Fruit fly (Drosophila melanogaster) whole organism, wandering third instar larva: ENCODE data around the gene Alh.

ENCODE experiments used
- CG32264 ChIP-seq: fragments of 200-800 bp; sonication (Bioruptor generic); optimal IDR thresholded peaks from 2 replicates; lab custom pipeline; 2016; ENCODE audit warnings: missing biosample characterization, missing genetic modification characterization
- CG9705 ChIP-seq: fragments of 200-800 bp; sonication (Bioruptor generic); optimal IDR thresholded peaks from 2 replicates; lab custom pipeline; 2018; ENCODE audit warnings: missing biosample characterization, mild to moderate bottlenecking, missing genetic modification characterization
- CrebA ChIP-seq: fragments of 200-800 bp; sonication (Bioruptor generic); optimal IDR thresholded peaks from 2 replicates; lab custom pipeline; 2016; ENCODE audit warnings: missing biosample characterization, mild to moderate bottlenecking, missing genetic modification characterization, borderline replicate concordance
- Dfd ChIP-seq: fragments of >200 bp; optimal IDR thresholded peaks from 2 replicates; lab custom pipeline; 2017; ENCODE audit warnings: missing biosample characterization, missing genetic modification characterization
- Dif ChIP-seq: fragments of 200-275, 200-300 bp; sonication (Bioruptor generic); optimal IDR thresholded peaks from 2 replicates; lab custom pipeline; 2018; ENCODE audit warnings: missing biosample characterization, missing genetic modification characterization; ENCODE audit not compliant: partially characterized antibody
- HLH106 ChIP-seq: fragments of 200-800 bp; optimal IDR thresholded peaks from 3 replicates; lab custom pipeline; 2019; ENCODE audit warnings: missing biosample characterization, mild to moderate bottlenecking, missing genetic modification characterization, moderate library complexity
- Hnf4 ChIP-seq: fragments of 200-800 bp; sonication (Bioruptor generic); optimal IDR thresholded peaks from 2 replicates; lab custom pipeline; 2016; ENCODE audit warnings: missing biosample characterization, mild to moderate bottlenecking, missing genetic modification characterization
- Hr78 ChIP-seq: fragments of >200 bp; optimal IDR thresholded peaks from 2 replicates; lab custom pipeline; 2017; ENCODE audit warnings: missing biosample characterization, missing genetic modification characterization
- Hr83 ChIP-seq: fragments of 200-300 bp; sonication (Bioruptor generic); optimal IDR thresholded peaks from 2 replicates; lab custom pipeline; 2016; ENCODE audit warnings: missing biosample characterization, mild to moderate bottlenecking, missing genetic modification characterization, moderate library complexity; ENCODE audit not compliant: poor library complexity, severe bottlenecking
- Jra ChIP-seq: sonication (Bioruptor generic); optimal IDR thresholded peaks from 2 replicates; lab custom pipeline; 2016; ENCODE audit warnings: missing biosample characterization, missing genetic modification characterization
- Mio ChIP-seq: sonication (Bioruptor generic); optimal IDR thresholded peaks from 2 replicates; lab custom pipeline; 2016; ENCODE audit warnings: missing biosample characterization, missing genetic modification characterization
- Myc ChIP-seq: fragments of >200 bp; optimal IDR thresholded peaks from 2 replicates; lab custom pipeline; 2017
- N ChIP-seq: fragments of >200 bp; optimal IDR thresholded peaks from 2 replicates; lab custom pipeline; 2018; ENCODE audit warnings: missing biosample characterization, missing external identifiers, missing genetic modification characterization
- OdsH ChIP-seq: fragments of 200-800 bp; sonication (Bioruptor generic); optimal IDR thresholded peaks from 2 replicates; lab custom pipeline; 2016; ENCODE audit warnings: missing biosample characterization, mild to moderate bottlenecking, missing genetic modification characterization
- Rel ChIP-seq, 2 experiments: fragments of 200-800 bp; sonication (Bioruptor generic) in 1 of 2; optimal IDR thresholded peaks; 2 replicates in 1 of 2; 3 replicates in 1 of 2; lab custom pipeline; 2016 to 2019; ENCODE audit warnings: mild to moderate bottlenecking in 2 of 2, missing biosample characterization in 2 of 2, missing genetic modification characterization in 2 of 2, moderate library complexity in 1 of 2
- Sp1 ChIP-seq: fragments of 200-800 bp; sonication (Bioruptor generic); optimal IDR thresholded peaks from 3 replicates; lab custom pipeline; 2019; ENCODE audit warnings: missing biosample characterization, mild to moderate bottlenecking, missing genetic modification characterization, moderate library complexity
- Vsx2 ChIP-seq: fragments of 200-300, 225-300 bp; sonication (Bioruptor generic); optimal IDR thresholded peaks from 2 replicates; lab custom pipeline; 2018; ENCODE audit warnings: missing biosample characterization, missing genetic modification characterization; ENCODE audit not compliant: partially characterized antibody
- br ChIP-seq: fragments of 200-800 bp; sonication (Bioruptor generic); optimal IDR thresholded peaks from 2 replicates; lab custom pipeline; 2016; ENCODE audit warnings: missing biosample characterization, missing genetic modification characterization
- dl ChIP-seq, 2 experiments: fragments of 175-275, 200-275 bp in 1 of 2; fragments of 200-275 bp in 1 of 2; sonication (Bioruptor generic); optimal IDR thresholded peaks; lab custom pipeline; 2018; ENCODE audit warnings: mild to moderate bottlenecking in 2 of 2, missing biosample characterization in 2 of 2, missing genetic modification characterization in 2 of 2, moderate library complexity in 2 of 2; ENCODE audit not compliant: partially characterized antibody in 2 of 2, insufficient read depth in 1 of 2
- dmrt93B ChIP-seq: fragments of 200-800 bp; sonication (Bioruptor generic); optimal IDR thresholded peaks from 2 replicates; lab custom pipeline; 2018; ENCODE audit warnings: missing biosample characterization, mild to moderate bottlenecking, missing genetic modification characterization
- dsf ChIP-seq: sonication (Bioruptor generic); optimal IDR thresholded peaks from 2 replicates; lab custom pipeline; 2016; ENCODE audit warnings: missing biosample characterization, missing genetic modification characterization, borderline replicate concordance
- ey ChIP-seq: fragments of 200-800 bp; sonication (Bioruptor generic); optimal IDR thresholded peaks from 2 replicates; lab custom pipeline; 2016; ENCODE audit warnings: missing biosample characterization, missing genetic modification characterization
- foxo ChIP-seq, 2 experiments: fragments of 200-800 bp; sonication (Bioruptor generic); optimal IDR thresholded peaks; 2 replicates in 1 of 2; 3 replicates in 1 of 2; lab custom pipeline; 2016 to 2017; ENCODE audit warnings: missing biosample characterization in 2 of 2, missing genetic modification characterization in 2 of 2
- fru ChIP-seq: fragments of 200-800 bp; sonication (Bioruptor generic); optimal IDR thresholded peaks from 3 replicates; lab custom pipeline; 2016; ENCODE audit warnings: missing biosample characterization, mild to moderate bottlenecking, missing genetic modification characterization
- h ChIP-seq: fragments of 200-800 bp; sonication (Bioruptor generic); optimal IDR thresholded peaks from 3 replicates; lab custom pipeline; 2016; ENCODE audit warnings: missing biosample characterization, mild to moderate bottlenecking, missing genetic modification characterization
- lola ChIP-seq: fragments of >200 bp; optimal IDR thresholded peaks from 2 replicates; lab custom pipeline; 2017; ENCODE audit warnings: missing biosample characterization, missing genetic modification characterization
- pan ChIP-seq: fragments of >200 bp; optimal IDR thresholded peaks from 2 replicates; lab custom pipeline; 2017
- psq ChIP-seq: fragments of 200-800 bp; sonication (Bioruptor generic); optimal IDR thresholded peaks from 3 replicates; lab custom pipeline; 2017; ENCODE audit warnings: missing biosample characterization, mild to moderate bottlenecking, missing genetic modification characterization, moderate library complexity
- rgr ChIP-seq: fragments of 200-800 bp; sonication (Bioruptor generic); optimal IDR thresholded peaks from 3 replicates; lab custom pipeline; 2016; ENCODE audit warnings: missing biosample characterization, mild to moderate bottlenecking, missing genetic modification characterization
- sage ChIP-seq: fragments of 200-800 bp; sonication (Bioruptor generic); optimal IDR thresholded peaks from 2 replicates; lab custom pipeline; 2016; ENCODE audit warnings: missing biosample characterization, mild to moderate bottlenecking, missing genetic modification characterization
- sv ChIP-seq: fragments of 200-800 bp; sonication (Bioruptor generic); optimal IDR thresholded peaks from 3 replicates; lab custom pipeline; 2016; ENCODE audit warnings: missing biosample characterization, missing genetic modification characterization
- usp ChIP-seq: fragments of >200 bp; optimal IDR thresholded peaks from 2 replicates; lab custom pipeline; 2017; ENCODE audit warnings: missing biosample characterization, missing genetic modification characterization

Gene Alh

dm6 chr3R:7123699-7124098 is 286 bp downstream of the Alh start:
- TF ChIP-seq dl (GFP tag; optimal IDR thresholded peaks at IDR 0.05; lab: Kevin White, UChicago; ENCODE audit: insufficient read depth in 1 of 2, partially characterized antibody in 2 of 2) (peak in 1 of 2 experiments; percentile 39), CG9705 (no peak), Vsx2 (no peak), Hnf4 (GFP tag; lab: Kevin White, UChicago) (no peak), Myc (no peak), CrebA (no peak), foxo (GFP tag; optimal IDR thresholded peaks at IDR 0.05; lab: Kevin White, UChicago) (no peak), OdsH (GFP tag; lab: Kevin White, UChicago) (no peak), N (GFP tag; lab: Kevin White, UChicago) (no peak), br (no peak), Dif (GFP tag; lab: Kevin White, UChicago) (peak; percentile 59), sage (GFP tag; lab: Kevin White, UChicago) (no peak), lola (GFP tag; lab: Kevin White, UChicago) (peak; percentile 28), Hr83 (GFP tag; lab: Kevin White, UChicago) (peak; percentile 87), pan (lab: Kevin White, UChicago) (no peak), sv (no peak)

- TF ChIP-seq Hr83 (GFP tag; lab: Kevin White, UChicago), result no peak
- no peak for TF ChIP-seq h
- TF ChIP-seq CG9705, result no peak
- TF ChIP-seq dl (GFP tag; optimal IDR thresholded peaks at IDR 0.05; lab: Kevin White, UChicago; ENCODE audit: insufficient read depth in 1 of 2, partially characterized antibody in 2 of 2), result no peak
- TF ChIP-seq Myc, result no peak
- TF ChIP-seq dsf (GFP tag; lab: Kevin White, UChicago), result no peak
- no peak for TF ChIP-seq HLH106 (tag; lab: Kevin White, UChicago)
- TF ChIP-seq ey (GFP tag; lab: Kevin White, UChicago), result no peak
- no peak for TF ChIP-seq N (GFP tag; lab: Kevin White, UChicago)
- TF ChIP-seq OdsH (GFP tag; lab: Kevin White, UChicago), result no peak
- no peak for TF ChIP-seq Sp1 (GFP tag; lab: Kevin White, UChicago)
These were observed 862 bp downstream of the Alh start for dm6 chr3R:7123073-7123572.

DNA sequence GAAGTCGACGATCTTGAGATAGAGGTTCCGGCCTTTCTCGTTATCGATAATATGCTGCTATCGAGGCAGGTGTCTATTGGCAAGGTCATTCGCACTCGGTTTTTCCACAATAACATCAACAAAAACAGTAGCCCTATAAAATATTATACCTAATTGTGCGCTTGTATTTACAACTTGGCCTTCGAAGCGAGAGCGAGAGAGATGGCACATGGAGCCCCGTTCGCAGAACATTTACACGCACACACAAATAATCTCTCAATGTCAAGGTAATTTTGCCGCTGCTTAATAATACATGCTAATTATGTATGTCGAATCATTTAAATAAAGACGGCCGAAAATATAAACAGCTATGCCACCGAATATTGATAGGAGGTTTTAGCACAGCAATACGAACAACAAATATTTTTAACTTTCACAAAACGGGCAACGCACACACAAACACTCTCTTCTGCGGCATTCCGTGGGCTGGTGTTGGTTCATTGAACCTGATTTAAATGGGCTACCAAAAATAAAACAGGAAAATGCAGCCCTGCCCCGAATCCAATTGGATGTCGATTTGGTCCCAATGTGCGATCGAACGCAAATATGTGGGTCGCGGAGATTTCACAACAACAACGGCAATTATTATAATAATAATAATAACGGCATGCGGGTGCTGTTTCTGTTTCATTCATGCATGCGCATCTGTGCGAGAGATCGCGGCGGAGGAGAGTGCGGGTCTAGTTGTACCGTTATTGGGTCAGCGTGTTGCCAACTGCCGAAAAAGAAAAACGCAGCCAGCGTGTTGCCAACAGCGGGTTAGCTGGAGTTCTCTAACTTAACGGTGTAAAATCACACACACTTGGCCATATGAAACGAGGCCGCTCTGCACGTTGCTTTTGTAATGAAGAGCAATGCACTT is 1.6 kb downstream of the Alh start:
- TF ChIP-seq rgr (GFP tag; lab: Kevin White, UChicago) (no peak), dl (GFP tag; optimal IDR thresholded peaks at IDR 0.05; lab: Kevin White, UChicago; ENCODE audit: insufficient read depth in 1 of 2, partially characterized antibody in 2 of 2) (peak in 1 of 2 experiments; percentile 66)

dm6 chr3R:7117590-7117989 is 6.4 kb downstream of the Alh start, which contains the start of gene Mlp84B:
Mlp84B (minus strand) TSS chr3R:7117732.
- no peak for TF ChIP-seq Dif (GFP tag; lab: Kevin White, UChicago)
- TF ChIP-seq Dfd (GFP tag; lab: Kevin White, UChicago), result no peak
- no peak for TF ChIP-seq dsf (GFP tag; lab: Kevin White, UChicago)
- no peak for TF ChIP-seq dmrt93B (GFP tag; lab: Kevin White, UChicago)
- no peak for TF ChIP-seq fru (GFP tag; lab: Kevin White, UChicago)
- TF ChIP-seq, all 38 proteins: peak for 0

DNA sequence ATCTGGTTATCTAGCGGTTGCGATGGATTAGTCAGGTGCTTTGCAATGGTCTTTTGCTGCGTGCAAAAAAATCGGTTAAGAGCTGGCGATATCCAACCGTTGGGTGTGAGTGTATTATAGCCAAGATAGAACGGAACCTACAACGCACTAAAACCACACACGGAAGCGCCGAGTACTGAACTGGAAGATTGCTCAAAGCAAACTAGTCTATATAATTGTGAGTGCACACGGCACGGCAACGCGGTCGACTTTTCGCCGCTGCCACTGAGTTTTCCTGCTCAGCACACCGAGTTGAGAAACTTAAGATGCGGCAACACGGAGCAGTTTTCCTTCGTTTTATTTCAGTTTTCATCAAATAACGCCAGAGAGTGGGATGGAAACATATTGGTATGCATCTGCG is 7.5 kb downstream of the Alh start:
- no peak for TF ChIP-seq Hr83 (GFP tag; lab: Kevin White, UChicago)
- TF ChIP-seq, all 38 proteins: peak for 0

- TF ChIP-seq Hr78 (GFP tag; lab: Kevin White, UChicago), result no peak
- TF ChIP-seq N (GFP tag; lab: Kevin White, UChicago), result no peak
- no peak for TF ChIP-seq rgr (GFP tag; lab: Kevin White, UChicago)
- TF ChIP-seq ey (GFP tag; lab: Kevin White, UChicago), result no peak
- no peak for TF ChIP-seq Dif (GFP tag; lab: Kevin White, UChicago)
- no peak for TF ChIP-seq usp (GFP tag; lab: Kevin White, UChicago)
- TF ChIP-seq Rel (GFP tag; optimal IDR thresholded peaks at IDR 0.05; lab: Kevin White, UChicago), result no peak
- no peak for TF ChIP-seq Rel (tag; optimal IDR thresholded peaks at IDR 0.05; lab: Kevin White, UChicago)
- TF ChIP-seq Dfd (GFP tag; lab: Kevin White, UChicago), result no peak
- TF ChIP-seq Jra, result no peak
- no peak for TF ChIP-seq CG32264 (GFP tag; lab: Kevin White, UChicago)
- no peak for TF ChIP-seq psq (GFP tag; lab: Kevin White, UChicago)
- no peak for TF ChIP-seq lola (GFP tag; lab: Kevin White, UChicago)
- no peak for TF ChIP-seq foxo (GFP tag; optimal IDR thresholded peaks at IDR 0.05; lab: Kevin White, UChicago)
- TF ChIP-seq sage (GFP tag; lab: Kevin White, UChicago), result no peak
- TF ChIP-seq h, result no peak
- no peak for TF ChIP-seq Mio (GFP tag; lab: Kevin White, UChicago)
- no peak for TF ChIP-seq CrebA
- no peak for TF ChIP-seq dmrt93B (GFP tag; lab: Kevin White, UChicago)
- TF ChIP-seq, all 38 proteins: peak for 0
These were observed 11.0 kb downstream of the Alh start for dm6 chr3R:7112977-7113376.
